Worm (Caenorhabditis elegans) whole organism, L2 larva: ENCODE data around the gene str-238.

ENCODE experiments used
- C34F6.9 ChIP-seq: fragments of 150-350 bp; optimal IDR thresholded peaks from 2 replicates; lab custom pipeline; 2014; ENCODE audit warnings: missing biosample characterization, missing genetic modification characterization
- F13H6.1 ChIP-seq: sonication (generic microtip); optimal IDR thresholded peaks from 2 replicates; lab custom pipeline; 2016; ENCODE audit warnings: missing genetic modification characterization, missing compliant biosample characterization
- R02D3.7 ChIP-seq: fragments of 150-350 bp; optimal IDR thresholded peaks from 2 replicates; lab custom pipeline; 2014; ENCODE audit warnings: missing biosample characterization, missing genetic modification characterization
- Y55F3AM.14 ChIP-seq: fragments of 200-800 bp; sonication (Bioruptor generic); optimal IDR thresholded peaks from 2 replicates; lab custom pipeline; 2018; ENCODE audit warnings: mild to moderate bottlenecking, missing genetic modification characterization, missing compliant biosample characterization
- ZK546.5 ChIP-seq: sonication (generic microtip); optimal IDR thresholded peaks from 2 replicates; lab custom pipeline; 2017; ENCODE audit warnings: missing biosample characterization, missing genetic modification characterization
- alr-1 ChIP-seq: fragments of 150-350 bp; optimal IDR thresholded peaks from 2 replicates; lab custom pipeline; 2014; ENCODE audit warnings: missing biosample characterization, missing genetic modification characterization
- aly-2 ChIP-seq: fragments of 150-350 bp; optimal IDR thresholded peaks from 2 replicates; lab custom pipeline; 2014; ENCODE audit warnings: missing biosample characterization, missing genetic modification characterization
- ama-1 ChIP-seq: fragments of 150-350 bp; optimal IDR thresholded peaks from 2 replicates; lab custom pipeline; 2018; ENCODE audit warnings: inconsistent platforms
- blmp-1 ChIP-seq: sonication (generic microtip); optimal IDR thresholded peaks from 2 replicates; lab custom pipeline; 2017; ENCODE audit warnings: missing genetic modification characterization, mild to moderate bottlenecking, missing compliant biosample characterization, antibody characterized with exemption, moderate library complexity; ENCODE audit not compliant: insufficient read depth
- ceh-16 ChIP-seq: fragments of 150-350 bp; optimal IDR thresholded peaks from 2 replicates; lab custom pipeline; 2014; ENCODE audit warnings: missing biosample characterization, missing genetic modification characterization
- ceh-82 ChIP-seq: fragments of 150-350 bp; optimal IDR thresholded peaks from 2 replicates; lab custom pipeline; 2014; ENCODE audit warnings: missing biosample characterization, missing genetic modification characterization
- crh-2 ChIP-seq: sonication (generic microtip); optimal IDR thresholded peaks from 2 replicates; lab custom pipeline; 2017; ENCODE audit warnings: missing biosample characterization, missing genetic modification characterization
- dmd-4 ChIP-seq: sonication (generic microtip); optimal IDR thresholded peaks from 2 replicates; lab custom pipeline; 2017; ENCODE audit warnings: missing biosample characterization, missing genetic modification characterization
- egl-27 ChIP-seq: sonication (generic microtip); optimal IDR thresholded peaks from 3 replicates; lab custom pipeline; 2017; ENCODE audit warnings: missing biosample characterization, missing genetic modification reagents, missing genetic modification characterization
- elt-1 ChIP-seq: fragments of 150-350 bp; optimal IDR thresholded peaks from 2 replicates; lab custom pipeline; 2014; ENCODE audit warnings: missing biosample characterization, missing genetic modification characterization
- elt-3 ChIP-seq: sonication (generic microtip); optimal IDR thresholded peaks from 2 replicates; lab custom pipeline; 2017; ENCODE audit warnings: missing biosample characterization, missing genetic modification characterization
- fos-1 ChIP-seq: fragments of 150-350 bp; optimal IDR thresholded peaks from 2 replicates; lab custom pipeline; 2014; ENCODE audit warnings: missing biosample characterization, missing genetic modification characterization
- gmeb-1 ChIP-seq: fragments of 150-350 bp; optimal IDR thresholded peaks from 2 replicates; lab custom pipeline; 2014; ENCODE audit warnings: missing biosample characterization, missing genetic modification characterization
- lin-11 ChIP-seq: fragments of 150-350 bp; sonication (generic microtip); optimal IDR thresholded peaks from 2 replicates; lab custom pipeline; 2014; ENCODE audit warnings: missing biosample characterization, missing genetic modification characterization, inconsistent platforms, mixed read lengths
- lin-13 ChIP-seq: fragments of 150-350 bp; optimal IDR thresholded peaks from 2 replicates; lab custom pipeline; 2014; ENCODE audit warnings: missing biosample characterization, missing genetic modification reagents, missing genetic modification characterization
- lin-39 ChIP-seq: fragments of 150-350 bp; optimal IDR thresholded peaks from 2 replicates; lab custom pipeline; 2014; ENCODE audit warnings: missing biosample characterization, missing genetic modification reagents, missing genetic modification characterization
- lsy-2 ChIP-seq, 2 experiments: fragments of 150-350 bp in 1 of 2; sonication (generic microtip) in 1 of 2; optimal IDR thresholded peaks; 2 replicates each; lab custom pipeline; 2014 to 2017; ENCODE audit warnings: missing biosample characterization in 2 of 2, missing genetic modification characterization in 2 of 2
- mab-5 ChIP-seq: fragments of 150-350 bp; optimal IDR thresholded peaks from 2 replicates; lab custom pipeline; 2014; ENCODE audit warnings: missing biosample characterization, missing genetic modification characterization
- mbf-1 ChIP-seq: sonication (generic microtip); optimal IDR thresholded peaks from 2 replicates; lab custom pipeline; 2017; ENCODE audit warnings: missing biosample characterization, missing genetic modification characterization
- mdl-1 ChIP-seq, 2 experiments: fragments of 150-350 bp in 1 of 2; sonication (generic microtip) in 1 of 2; optimal IDR thresholded peaks; 2 replicates each; lab custom pipeline; 2017; ENCODE audit warnings: missing biosample characterization in 2 of 2, missing genetic modification characterization in 2 of 2
- nhr-10 ChIP-seq: sonication (generic microtip); optimal IDR thresholded peaks from 2 replicates; lab custom pipeline; 2017; ENCODE audit warnings: missing biosample characterization, missing genetic modification characterization
- nhr-11 ChIP-seq: fragments of 150-350 bp; optimal IDR thresholded peaks from 2 replicates; lab custom pipeline; 2014; ENCODE audit warnings: missing biosample characterization, missing genetic modification characterization
- nhr-12 ChIP-seq: fragments of 150-350 bp; optimal IDR thresholded peaks from 2 replicates; lab custom pipeline; 2014; ENCODE audit warnings: missing biosample characterization, missing genetic modification characterization
- nhr-129 ChIP-seq: fragments of 150-350 bp; optimal IDR thresholded peaks from 2 replicates; lab custom pipeline; 2014; ENCODE audit warnings: missing biosample characterization, missing genetic modification characterization
- nhr-21 ChIP-seq: fragments of 150-350 bp; optimal IDR thresholded peaks from 2 replicates; lab custom pipeline; 2014; ENCODE audit warnings: missing biosample characterization, missing genetic modification characterization
- nhr-23 ChIP-seq: fragments of 150-350 bp; optimal IDR thresholded peaks from 2 replicates; lab custom pipeline; 2014; ENCODE audit warnings: missing biosample characterization, missing genetic modification reagents, missing genetic modification characterization
- nhr-237 ChIP-seq: fragments of 150-350 bp; optimal IDR thresholded peaks from 2 replicates; lab custom pipeline; 2014; ENCODE audit warnings: missing biosample characterization, missing genetic modification characterization
- nhr-25 ChIP-seq: fragments of 150-350 bp; sonication (generic microtip); optimal IDR thresholded peaks from 3 replicates; lab custom pipeline; 2014; ENCODE audit warnings: missing biosample characterization, missing genetic modification characterization
- nhr-6 ChIP-seq: fragments of 150-350 bp; optimal IDR thresholded peaks from 2 replicates; lab custom pipeline; 2014; ENCODE audit warnings: missing biosample characterization, missing genetic modification characterization
- nhr-77 ChIP-seq: fragments of 150-350 bp; optimal IDR thresholded peaks from 2 replicates; lab custom pipeline; 2014; ENCODE audit warnings: missing biosample characterization, missing genetic modification characterization
- peb-1 ChIP-seq: fragments of 150-350 bp; optimal IDR thresholded peaks from 2 replicates; lab custom pipeline; 2014; ENCODE audit warnings: missing biosample characterization, missing genetic modification characterization
- sem-4 ChIP-seq: fragments of 150-350 bp; optimal IDR thresholded peaks from 2 replicates; lab custom pipeline; 2014; ENCODE audit warnings: missing biosample characterization, missing genetic modification reagents, missing genetic modification characterization
- skn-1 ChIP-seq: sonication (generic microtip); optimal IDR thresholded peaks from 2 replicates; lab custom pipeline; 2017; ENCODE audit warnings: missing biosample characterization, missing genetic modification characterization
- sma-3 ChIP-seq: sonication (generic microtip); optimal IDR thresholded peaks from 2 replicates; lab custom pipeline; 2016; ENCODE audit warnings: missing genetic modification reagents, missing genetic modification characterization, missing compliant biosample characterization
- sma-9 ChIP-seq, 2 experiments: fragments of 150-350 bp in 1 of 2; sonication (generic microtip) in 1 of 2; optimal IDR thresholded peaks; 2 replicates each; lab custom pipeline; 2014 to 2016; ENCODE audit warnings: missing genetic modification characterization in 2 of 2, mild to moderate bottlenecking in 1 of 2, missing biosample characterization in 1 of 2, missing compliant biosample characterization in 1 of 2, missing genetic modification reagents in 1 of 2, moderate library complexity in 1 of 2
- snpc-4 ChIP-seq: fragments of 150-350 bp; optimal IDR thresholded peaks from 2 replicates; lab custom pipeline; 2014; ENCODE audit warnings: missing biosample characterization, missing genetic modification characterization
- unc-39 ChIP-seq: fragments of 150-350 bp; optimal IDR thresholded peaks from 2 replicates; lab custom pipeline; 2014; ENCODE audit warnings: missing biosample characterization, missing genetic modification characterization
- unc-55 ChIP-seq: fragments of 150-350 bp; sonication (generic microtip); optimal IDR thresholded peaks from 3 replicates; lab custom pipeline; 2014; ENCODE audit warnings: missing biosample characterization, missing genetic modification reagents, missing genetic modification characterization
- unc-62 ChIP-seq: fragments of 150-350 bp; optimal IDR thresholded peaks from 2 replicates; lab custom pipeline; 2014; ENCODE audit warnings: missing biosample characterization, missing genetic modification reagents, missing genetic modification characterization
- zag-1 ChIP-seq: fragments of 150-350 bp; optimal IDR thresholded peaks from 2 replicates; lab custom pipeline; 2014; ENCODE audit warnings: missing biosample characterization, missing genetic modification characterization
- ztf-1 ChIP-seq: fragments of 200-800 bp; sonication (Bioruptor generic); conservative IDR thresholded peaks from 2 replicates; pipeline ENCODE4 v1.3.6; 2022; ENCODE audit warnings: missing genetic modification characterization, missing compliant biosample characterization
- ztf-11 ChIP-seq: sonication (generic microtip); optimal IDR thresholded peaks from 2 replicates; lab custom pipeline; 2017; ENCODE audit warnings: missing biosample characterization, missing genetic modification characterization
- ztf-4 ChIP-seq: fragments of 150-350 bp; optimal IDR thresholded peaks from 2 replicates; lab custom pipeline; 2014; ENCODE audit warnings: missing biosample characterization, missing genetic modification characterization

Gene str-238

ce11 chrV:726573-727483 lies 38.0 kb upstream of the str-238 start:
- TF ChIP-seq nhr-237 (tag; lab: Kevin White, UChicago) (no peak), Y55F3AM.14 (GFP tag; lab: Kevin White, UChicago) (no peak), egl-27 (tag; lab: Kevin White, UChicago) (no peak), nhr-77 (tag; lab: Kevin White, UChicago) (no peak), lsy-2 (tag; optimal IDR thresholded peaks at IDR 0.05; lab: Kevin White, UChicago) (peak in 1 of 2 experiments; percentile 23), unc-62 (GFP tag; lab: Kevin White, UChicago) (no peak), lin-39 (tag; lab: Kevin White, UChicago) (no peak), nhr-23 (tag; lab: Kevin White, UChicago) (no peak), sma-9 (GFP tag; optimal IDR thresholded peaks at IDR 0.05; lab: Kevin White, UChicago) (peak; percentile 20), sma-9 (tag; optimal IDR thresholded peaks at IDR 0.05; lab: Kevin White, UChicago) (no peak), ztf-11 (tag; lab: Kevin White, UChicago) (no peak), unc-55 (GFP tag; lab: Kevin White, UChicago) (no peak), blmp-1 (no peak), nhr-6 (tag; lab: Kevin White, UChicago) (peak; percentile 59), ama-1 (peak; percentile 76), C34F6.9 (no peak), sem-4 (tag; lab: Kevin White, UChicago) (no peak), nhr-11 (no peak), mbf-1 (no peak), elt-3 (no peak), sma-3 (GFP tag; lab: Kevin White, UChicago) (no peak), lin-11 (peak; percentile 38), skn-1 (no peak), gmeb-1 (tag; lab: Kevin White, UChicago) (no peak), zag-1 (tag; lab: Kevin White, UChicago) (no peak), mab-5 (tag; lab: Kevin White, UChicago) (no peak), ztf-4 (no peak), R02D3.7 (tag; lab: Kevin White, UChicago) (no peak), ztf-1 (no peak), unc-39 (tag; lab: Kevin White, UChicago) (no peak), fos-1 (peak; percentile 1), nhr-129 (peak; percentile 19), snpc-4 (no peak), elt-1 (tag; lab: Kevin White, UChicago) (no peak), dmd-4 (tag; lab: Kevin White, UChicago) (no peak), F13H6.1 (tag; lab: Kevin White, UChicago) (no peak), peb-1 (no peak), nhr-21 (tag; lab: Kevin White, UChicago) (peak; percentile 41), nhr-12 (tag; lab: Kevin White, UChicago) (no peak), crh-2 (tag; lab: Kevin White, UChicago) (peak; percentile 24), nhr-25 (tag; lab: Kevin White, UChicago) (no peak), alr-1 (no peak), nhr-10 (no peak), lin-13 (GFP tag; lab: Kevin White, UChicago) (peak; percentile 48), ceh-82 (tag; lab: Kevin White, UChicago) (no peak), mdl-1 (tag; optimal IDR thresholded peaks at IDR 0.05; lab: Kevin White, UChicago) (no peak), aly-2 (tag; lab: Kevin White, UChicago) (no peak), ceh-16 (tag; lab: Kevin White, UChicago) (no peak), ZK546.5 (tag; lab: Kevin White, UChicago) (no peak)
